Fruit fly (Drosophila melanogaster) S2 (cell line): ENCODE data around the gene CG31751.

Experiments used
- CG8478 ChIP-seq: fragments of >200 bp; optimal IDR thresholded peaks from 2 replicates; lab custom pipeline; 2018
- CTCF ChIP-seq, 2 experiments: fragments of >200 bp; optimal IDR thresholded peaks; 2 replicates each; lab custom pipeline; 2018

CG31751 gene

dm6 chr2L:18676948-18677820, at the start of gene CG31751, which contains the start of gene Mst36Fa:
TSS of gene CG31751 (plus strand) at chr2L:18677221.
TSS of gene Mst36Fa (minus strand) at chr2L:18676998.
- no peak for TF ChIP-seq CG8478 (lab: Kevin White, UChicago)
- no peak for TF ChIP-seq CTCF (optimal IDR thresholded peaks at IDR 0.05; lab: Kevin White, UChicago)

DNA sequence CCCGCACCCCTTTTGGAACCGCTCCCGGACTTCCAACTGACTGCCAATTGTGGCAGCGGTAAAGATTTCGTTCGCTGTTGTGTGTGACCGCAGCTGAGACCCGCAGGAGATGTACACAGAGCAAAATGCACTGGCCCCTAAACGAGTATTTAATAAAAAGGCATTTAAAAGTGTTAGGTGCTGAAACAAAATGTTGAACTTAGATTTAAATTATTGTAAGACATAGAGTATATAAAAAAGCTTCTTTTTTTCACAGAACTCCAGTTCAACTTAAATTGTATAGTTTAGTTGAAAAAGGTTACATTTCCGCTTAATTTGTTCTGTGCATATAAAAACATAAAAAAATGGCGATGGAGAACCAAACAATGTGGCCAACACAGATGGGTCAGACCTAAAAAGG, 48.9 kb upstream of the CG31751 start:
- TF ChIP-seq CG8478 (lab: Kevin White, UChicago) (no peak), CTCF (optimal IDR thresholded peaks at IDR 0.05; lab: Kevin White, UChicago) (no peak)

DNA sequence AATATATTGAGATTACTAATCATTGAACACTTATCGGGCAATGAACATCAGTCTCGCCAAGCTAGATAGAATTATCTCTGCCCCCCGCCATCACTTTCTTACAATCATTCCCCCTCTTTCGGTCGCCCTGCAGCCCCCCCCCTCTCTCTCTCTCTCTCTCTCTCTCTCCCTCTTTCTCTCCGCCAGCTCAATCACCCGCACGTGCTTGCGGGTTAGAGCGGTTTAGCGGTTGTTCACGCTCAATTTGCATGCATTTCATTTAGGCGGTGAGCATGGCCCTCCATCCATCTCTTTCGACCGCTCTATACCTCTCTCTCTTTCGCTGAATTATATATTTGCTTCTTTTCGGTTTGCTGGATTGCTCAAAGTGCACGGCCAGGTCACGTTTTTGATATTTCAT, 47.9 kb upstream of the CG31751 start:
- TF ChIP-seq CTCF (optimal IDR thresholded peaks at IDR 0.05; lab: Kevin White, UChicago) (no peak), CG8478 (lab: Kevin White, UChicago) (no peak)

DNA sequence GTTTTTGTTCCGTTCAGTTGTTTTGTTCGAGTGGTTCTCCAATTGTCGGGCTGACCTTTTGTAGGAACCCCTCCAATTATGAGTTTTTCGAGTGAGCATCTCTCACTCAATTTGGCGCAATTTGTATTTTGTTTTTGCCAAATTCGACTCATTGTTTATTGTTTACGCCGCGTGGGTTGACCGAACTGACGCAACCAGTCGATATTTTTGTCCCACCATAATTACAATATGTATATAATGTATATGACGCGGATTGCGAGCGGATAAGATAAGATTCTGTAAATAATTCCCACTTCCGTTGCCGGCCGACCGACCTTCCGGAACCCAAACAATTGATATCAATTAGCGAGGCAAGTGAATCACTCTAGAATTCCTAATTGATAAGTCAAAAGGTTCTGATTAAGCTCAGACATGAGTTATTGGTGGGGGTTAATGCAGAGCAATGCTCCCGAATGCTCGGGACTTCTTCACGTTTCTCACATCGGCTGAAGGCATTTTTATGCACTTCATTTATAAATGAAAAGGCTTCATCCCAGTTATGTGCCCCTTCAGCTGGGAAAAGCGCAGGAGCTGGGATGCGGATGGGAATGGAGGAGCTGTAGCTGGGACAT, 46.3 kb upstream of the CG31751 start:
- TF ChIP-seq CG8478 (lab: Kevin White, UChicago): no peak
- no peak for TF ChIP-seq CTCF (optimal IDR thresholded peaks at IDR 0.05; lab: Kevin White, UChicago)

dm6 chr2L:18632389-18632788, 44.6 kb upstream of the CG31751 start:
- TF ChIP-seq CTCF (optimal IDR thresholded peaks at IDR 0.05; lab: Kevin White, UChicago) (no peak), CG8478 (lab: Kevin White, UChicago) (no peak)

DNA sequence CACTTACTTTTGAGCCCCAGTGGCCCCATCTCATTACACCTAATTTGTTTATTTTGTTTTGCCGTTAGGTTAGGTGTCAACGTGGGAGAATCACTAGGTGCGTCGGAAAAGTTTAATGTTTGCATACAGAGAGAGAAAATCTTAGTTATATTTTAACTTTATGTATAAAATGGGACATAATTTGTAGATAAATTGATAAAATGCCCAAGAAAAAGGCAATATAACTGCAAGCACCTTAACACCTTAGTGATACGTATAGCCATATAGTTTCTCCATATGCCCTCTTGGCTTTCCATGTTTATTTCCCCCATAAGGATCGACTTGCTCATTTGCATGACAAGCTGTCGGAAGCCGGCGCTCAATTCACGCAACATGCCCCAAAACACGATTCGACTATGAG, 38.1 kb upstream of the CG31751 start:
- TF ChIP-seq CTCF (optimal IDR thresholded peaks at IDR 0.05; lab: Kevin White, UChicago) (no peak), CG8478 (lab: Kevin White, UChicago) (no peak)

DNA sequence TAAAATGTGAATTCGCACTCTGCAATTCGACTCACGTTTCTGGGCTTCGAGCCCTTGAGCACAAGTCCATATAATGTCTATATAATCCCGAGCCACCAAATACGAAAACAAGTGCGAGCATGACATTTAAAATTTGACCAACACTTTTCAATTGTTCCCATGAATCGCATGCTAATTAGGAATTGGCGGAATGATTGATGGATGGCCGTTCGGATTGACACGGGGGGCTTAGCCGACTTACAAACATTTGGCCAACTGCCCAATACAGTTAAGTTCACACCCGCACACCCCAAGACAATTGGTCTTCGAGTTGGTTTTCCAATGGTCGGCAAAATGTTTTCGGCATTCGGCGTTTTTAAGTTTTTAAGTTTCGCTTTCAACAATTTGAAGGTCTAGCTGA, 35.9 kb upstream of the CG31751 start:
- TF ChIP-seq CTCF (optimal IDR thresholded peaks at IDR 0.05; lab: Kevin White, UChicago): no peak
- TF ChIP-seq CG8478 (lab: Kevin White, UChicago): no peak

DNA sequence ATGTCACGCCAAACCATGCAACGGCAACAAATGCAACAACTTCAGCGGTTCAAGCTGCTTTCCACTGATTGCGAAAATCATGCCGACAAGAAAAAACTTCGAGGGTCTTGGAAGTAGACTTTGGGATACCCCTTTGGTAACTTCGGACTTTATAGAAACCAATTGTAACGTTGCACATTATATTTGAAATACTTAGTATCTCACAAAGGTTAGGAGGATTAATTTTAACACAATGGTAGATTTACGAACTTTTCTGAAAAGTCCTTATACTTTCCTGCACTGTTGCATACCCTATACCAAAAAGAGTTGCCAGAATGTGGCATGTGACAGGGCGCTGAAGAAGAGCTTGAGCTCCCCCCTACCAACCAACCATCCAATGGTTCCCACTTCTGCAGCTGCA, 31.6 kb upstream of the CG31751 start:
- TF ChIP-seq CG8478 (lab: Kevin White, UChicago) (no peak), CTCF (optimal IDR thresholded peaks at IDR 0.05; lab: Kevin White, UChicago) (no peak)

- no peak for TF ChIP-seq CG8478 (lab: Kevin White, UChicago)
- TF ChIP-seq CTCF (optimal IDR thresholded peaks at IDR 0.05; lab: Kevin White, UChicago): no peak
These were observed 29.0 kb upstream of the CG31751 start for dm6 chr2L:18647857-18648652.

- no peak for TF ChIP-seq CG8478 (lab: Kevin White, UChicago)
- no peak for TF ChIP-seq CTCF (optimal IDR thresholded peaks at IDR 0.05; lab: Kevin White, UChicago)
These were observed 24.2 kb upstream of the CG31751 start, which contains the start of gene Cyp310a1 for dm6 chr2L:18652663-18653327. TSS of gene Cyp310a1 (minus strand) at chr2L:18653010.

DNA sequence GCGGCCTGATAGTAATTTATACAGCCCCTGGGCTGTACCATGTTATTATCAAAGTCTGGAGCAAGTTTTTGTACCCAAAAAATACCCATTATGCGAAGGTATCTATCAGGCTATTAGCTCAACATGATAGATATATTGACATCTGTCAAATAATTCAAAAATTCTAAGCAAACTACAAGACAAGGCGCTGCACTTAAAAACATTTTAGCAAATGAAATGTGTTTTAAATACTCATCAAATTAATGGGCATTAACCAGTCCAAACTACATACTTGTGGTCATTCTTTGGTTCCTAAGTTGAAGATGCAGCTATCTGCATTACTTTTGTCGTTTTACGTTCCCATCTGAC, 23.7 kb upstream of the CG31751 start:
- TF ChIP-seq CTCF (optimal IDR thresholded peaks at IDR 0.05; lab: Kevin White, UChicago) (no peak), CG8478 (lab: Kevin White, UChicago) (no peak)

DNA sequence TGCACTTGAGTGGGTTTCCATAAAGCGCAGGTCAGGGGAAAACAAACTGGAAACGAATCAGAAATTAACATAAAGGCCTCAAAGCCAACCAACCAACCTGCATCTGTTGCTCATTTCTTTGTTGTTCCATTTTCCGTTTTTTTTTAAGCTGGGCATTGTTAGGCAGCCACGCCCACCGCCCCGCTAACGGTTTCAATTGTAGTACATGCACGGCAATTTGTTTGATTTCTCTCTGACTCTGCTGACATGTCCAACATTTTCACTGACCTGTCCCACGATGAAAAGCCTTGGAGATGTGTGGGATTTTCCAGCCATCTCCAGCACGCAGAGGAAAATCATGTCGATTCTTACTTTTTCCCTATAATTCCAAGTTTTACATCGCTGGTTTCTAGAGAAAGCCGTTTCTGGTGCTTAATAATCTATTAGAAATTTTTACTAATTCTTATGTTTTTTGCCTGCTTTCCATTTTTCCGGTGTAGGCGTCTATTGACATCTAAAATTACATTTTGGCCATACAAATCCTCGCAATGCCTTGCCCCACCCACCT, 20.3 kb upstream of the CG31751 start:
- TF ChIP-seq CTCF (optimal IDR thresholded peaks at IDR 0.05; lab: Kevin White, UChicago): no peak
- no peak for TF ChIP-seq CG8478 (lab: Kevin White, UChicago)

- TF ChIP-seq CTCF (optimal IDR thresholded peaks at IDR 0.05; lab: Kevin White, UChicago) (no peak), CG8478 (lab: Kevin White, UChicago) (no peak)
These were observed 18.9 kb upstream of the CG31751 start for dm6 chr2L:18658108-18658507.

DNA sequence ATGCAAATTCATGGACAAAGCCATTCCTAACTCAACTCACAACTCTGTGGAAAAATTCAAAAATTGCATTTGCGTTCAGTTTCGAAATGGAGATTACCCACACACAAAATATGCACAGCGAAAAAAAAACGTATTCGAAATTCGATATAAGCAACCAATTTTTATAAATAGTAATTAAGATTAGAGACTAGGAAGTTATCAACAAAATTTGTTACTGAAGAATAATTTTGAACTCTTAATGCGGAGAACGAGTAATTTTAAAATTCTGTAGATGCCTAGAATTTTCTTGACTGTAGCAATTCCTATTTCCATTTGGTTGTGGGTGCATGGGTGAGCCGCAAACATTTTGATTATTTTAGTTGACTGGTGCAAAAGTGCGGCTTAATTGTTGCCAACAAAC, 13.6 kb upstream of the CG31751 start:
- no peak for TF ChIP-seq CG8478 (lab: Kevin White, UChicago)
- TF ChIP-seq CTCF (optimal IDR thresholded peaks at IDR 0.05; lab: Kevin White, UChicago): no peak
